Fruit fly (Drosophila melanogaster): Measurements from ENCODE around the gene CG9672.

DNA sequence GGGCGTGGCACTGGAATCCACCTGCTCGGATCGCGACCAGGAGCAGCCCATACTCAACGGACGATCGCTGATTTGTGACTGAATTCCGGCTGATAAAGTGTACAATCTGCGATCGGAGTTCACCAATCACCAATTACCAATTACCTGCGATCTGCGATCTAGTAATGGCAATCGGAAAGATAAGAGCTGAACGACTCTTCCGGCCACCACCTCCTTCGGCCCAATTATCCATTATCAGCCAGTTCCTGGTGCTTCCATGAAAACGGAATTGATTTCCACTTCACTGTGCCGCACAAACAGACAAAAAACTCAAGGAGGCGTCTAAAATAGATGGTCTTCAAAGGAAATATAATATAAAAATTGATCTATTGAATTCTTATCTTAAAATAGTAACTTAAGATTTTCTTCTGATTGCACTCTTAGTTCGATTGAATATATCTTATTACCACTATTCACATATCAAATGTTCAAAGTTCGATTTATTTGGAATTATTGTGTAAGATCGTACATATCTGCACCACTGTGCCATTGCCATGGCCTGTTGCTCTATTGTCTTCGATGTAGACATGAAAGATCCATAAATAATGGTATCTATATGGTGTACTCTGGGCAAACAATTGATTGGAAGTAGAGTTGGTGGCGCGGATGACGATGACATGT, 42.1 kb downstream of the CG9672 start, which contains the start of gene CG15865:
- TF ChIP-seq psq (optimal IDR thresholded peaks at IDR 0.05) (no peak), Myc (optimal IDR thresholded peaks at IDR 0.05) (no peak)
